Fruit fly (Drosophila melanogaster): ENCODE data around the gene Gs2.

DNA sequence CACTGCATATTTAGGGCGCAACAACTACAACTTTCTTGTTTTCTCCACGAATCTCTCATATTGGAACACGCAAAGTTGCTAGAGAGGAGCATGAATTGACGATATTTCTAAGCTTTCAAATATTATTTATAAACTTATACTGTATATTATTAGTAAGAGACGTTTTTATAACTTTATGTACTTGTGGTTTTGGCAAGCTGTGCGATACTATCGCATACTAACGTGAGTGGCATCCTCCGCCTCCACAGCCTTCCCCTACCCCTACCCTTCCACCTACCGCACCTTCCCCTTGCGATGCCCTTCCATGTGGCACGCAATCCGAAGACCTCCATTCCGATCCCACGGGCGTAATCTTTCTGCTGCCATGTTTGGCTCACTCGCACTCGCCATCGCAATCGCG, 45.7 kb downstream of the Gs2 start:
- TF ChIP-seq h (optimal IDR thresholded peaks at IDR 0.05) (no peak), insv (optimal IDR thresholded peaks at IDR 0.05) (no peak), psq (optimal IDR thresholded peaks at IDR 0.05) (no peak), Myc (optimal IDR thresholded peaks at IDR 0.05) (no peak)

All from Kc167 (cell line).